Fruit fly (Drosophila melanogaster) whole organism, embryonic: ENCODE measurements around the gene sud1.

Source experiments
- Antp ChIP-seq: fragments of 200-800 bp; sonication (Bioruptor generic); optimal IDR thresholded peaks from 3 replicates; lab custom pipeline; 2016; ENCODE audit warnings: missing biosample characterization, missing genetic modification characterization
- Awh ChIP-seq: fragments of 200-800 bp; sonication (Bioruptor generic); IDR thresholded peaks from 2 replicates; pipeline ENCODE4, ENCODE4 v1.3.6; 2022; ENCODE audit warnings: missing biosample characterization, missing genetic modification characterization
- CG11247 ChIP-seq: fragments of 200-800 bp; sonication (Bioruptor generic); IDR thresholded peaks from 2 replicates; pipeline ENCODE4 v1.3.6; 2022; ENCODE audit warnings: missing biosample characterization, missing genetic modification characterization
- CG12769 ChIP-seq: fragments of 200-800 bp; sonication (Bioruptor generic); optimal IDR thresholded peaks from 2 replicates; lab custom pipeline; 2019; ENCODE audit warnings: missing biosample characterization, mild to moderate bottlenecking, missing genetic modification characterization, moderate library complexity
- CG13424 ChIP-seq: fragments of 200-800 bp; sonication (Bioruptor generic); optimal IDR thresholded peaks from 2 replicates; lab custom pipeline; 2019; ENCODE audit warnings: missing biosample characterization, mild to moderate bottlenecking, missing genetic modification characterization, moderate library complexity
- CG15479 ChIP-seq: fragments of 200-800 bp; sonication (Bioruptor generic); optimal IDR thresholded peaks from 3 replicates; lab custom pipeline; 2019; ENCODE audit warnings: missing biosample characterization, mild to moderate bottlenecking, missing genetic modification characterization, moderate library complexity
- CG2678 ChIP-seq: fragments of 200-800 bp; sonication (Bioruptor generic); optimal IDR thresholded peaks from 3 replicates; lab custom pipeline; 2019; ENCODE audit warnings: missing biosample characterization, mild to moderate bottlenecking, missing genetic modification characterization, moderate library complexity
- CG30020 ChIP-seq: fragments of 200-800 bp; optimal IDR thresholded peaks from 2 replicates; lab custom pipeline; 2019; ENCODE audit warnings: missing biosample characterization, mild to moderate bottlenecking, missing genetic modification characterization, moderate library complexity
- CG31365 ChIP-seq: fragments of 200-800 bp; sonication (Bioruptor generic); optimal IDR thresholded peaks from 2 replicates; lab custom pipeline; 2018; ENCODE audit warnings: missing biosample characterization, mild to moderate bottlenecking, missing genetic modification characterization
- CG33557 ChIP-seq: fragments of 200-800 bp; sonication (Bioruptor generic); optimal IDR thresholded peaks from 2 replicates; lab custom pipeline; 2019; ENCODE audit warnings: missing biosample characterization, mild to moderate bottlenecking, missing genetic modification characterization, moderate library complexity
- CG34224 ChIP-seq: fragments of 200-800 bp; sonication (Bioruptor generic); IDR thresholded peaks from 3 replicates; pipeline ENCODE4 v1.3.6; 2022; ENCODE audit warnings: missing biosample characterization, missing genetic modification characterization; ENCODE audit not compliant: partially characterized antibody
- CG6765 ChIP-seq: fragments of 200-800 bp; sonication (Bioruptor generic); optimal IDR thresholded peaks from 3 replicates; lab custom pipeline; 2017; ENCODE audit warnings: missing biosample characterization, mild to moderate bottlenecking, missing genetic modification characterization
- CG7372 ChIP-seq: fragments of 200-800 bp; sonication (Bioruptor generic); IDR thresholded peaks from 2 replicates; pipeline ENCODE4 v1.3.6; 2022; ENCODE audit warnings: missing biosample characterization, missing genetic modification characterization
- CG7963 ChIP-seq: fragments of 200-800 bp; sonication (Bioruptor generic); IDR thresholded peaks from 3 replicates; pipeline ENCODE4 v1.3.6; 2022; ENCODE audit warnings: missing biosample characterization, missing genetic modification characterization; ENCODE audit not compliant: partially characterized antibody
- CG8359 ChIP-seq: fragments of 200-800 bp; sonication (Bioruptor generic); optimal IDR thresholded peaks from 2 replicates; lab custom pipeline; 2017; ENCODE audit warnings: missing biosample characterization, mild to moderate bottlenecking, missing genetic modification characterization, borderline replicate concordance
- CkIIα-i1 ChIP-seq: fragments of 200-800 bp; sonication (Bioruptor generic); IDR thresholded peaks from 2 replicates; pipeline ENCODE4 v1.3.6; 2022; ENCODE audit warnings: missing biosample characterization, missing genetic modification characterization
- D19B ChIP-seq: fragments of 200-800 bp; sonication (Bioruptor generic); optimal IDR thresholded peaks from 2 replicates; lab custom pipeline; 2017; ENCODE audit warnings: missing biosample characterization, mild to moderate bottlenecking, missing genetic modification characterization
- Dll ChIP-seq: fragments of 200-800 bp; sonication (Bioruptor generic); IDR thresholded peaks from 4 replicates; pipeline ENCODE4 v1.3.6; 2022; ENCODE audit warnings: missing biosample characterization, missing genetic modification characterization; ENCODE audit not compliant: partially characterized antibody
- Drgx ChIP-seq: fragments of 200-800 bp; sonication (Bioruptor generic); IDR thresholded peaks from 2 replicates; pipeline ENCODE4 v1.3.6; 2022; ENCODE audit warnings: missing biosample characterization, missing genetic modification characterization
- Fer3 ChIP-seq: fragments of 200-800 bp; sonication (Bioruptor generic); optimal IDR thresholded peaks from 2 replicates; lab custom pipeline; 2018; ENCODE audit warnings: missing biosample characterization, mild to moderate bottlenecking, missing genetic modification characterization, moderate library complexity
- Hmx ChIP-seq: fragments of 200-800 bp; sonication (Bioruptor generic); optimal IDR thresholded peaks from 2 replicates; lab custom pipeline; 2016; ENCODE audit warnings: missing biosample characterization, missing genetic modification characterization
- NC2β ChIP-seq: fragments of 200-800 bp; sonication (Bioruptor generic); optimal IDR thresholded peaks from 2 replicates; lab custom pipeline; 2016; ENCODE audit warnings: missing biosample characterization, missing genetic modification characterization
- NK7.1 ChIP-seq: fragments of 200-800 bp; sonication (Bioruptor generic); optimal IDR thresholded peaks from 3 replicates; lab custom pipeline; 2016; ENCODE audit warnings: missing biosample characterization, missing genetic modification characterization
- Neu2 ChIP-seq: fragments of 200-800 bp; sonication (Bioruptor generic); optimal IDR thresholded peaks from 3 replicates; lab custom pipeline; 2016; ENCODE audit warnings: missing biosample characterization, missing genetic modification characterization, borderline replicate concordance
- Nf-YB ChIP-seq: fragments of 200-800 bp; sonication (Bioruptor generic); optimal IDR thresholded peaks from 3 replicates; lab custom pipeline; 2019; ENCODE audit warnings: missing biosample characterization, mild to moderate bottlenecking, missing genetic modification characterization, moderate library complexity
- Rx ChIP-seq: fragments of 200-800 bp; sonication (Bioruptor generic); IDR thresholded peaks from 2 replicates; pipeline ENCODE4 v1.3.6; 2022; ENCODE audit warnings: missing biosample characterization, missing genetic modification characterization
- Side ChIP-seq: fragments of 200-800 bp; sonication (Bioruptor generic); optimal IDR thresholded peaks from 2 replicates; lab custom pipeline; 2016; ENCODE audit warnings: missing biosample characterization, missing genetic modification characterization
- Stat92E ChIP-seq, 3 experiments: fragments of >200 bp in 2 of 3; fragments of 200-800 bp in 1 of 3; sonication (Bioruptor generic) in 1 of 3; optimal IDR thresholded peaks; 2 replicates each; lab custom pipeline; 2017 to 2019; ENCODE audit warnings: missing biosample characterization in 3 of 3, missing genetic modification characterization in 3 of 3, mild to moderate bottlenecking in 1 of 3, moderate library complexity in 1 of 3
- al ChIP-seq: fragments of 200-800 bp; sonication (Bioruptor generic); IDR thresholded peaks from 2 replicates; pipeline ENCODE4 v1.3.6; 2022; ENCODE audit warnings: missing biosample characterization, missing genetic modification characterization
- ara ChIP-seq: fragments of 200-800 bp; sonication (Bioruptor generic); IDR thresholded peaks from 2 replicates; pipeline ENCODE4 v1.3.6; 2022; ENCODE audit warnings: missing biosample characterization, missing genetic modification characterization
- bbx ChIP-seq: fragments of 200-800 bp; sonication (Bioruptor generic); IDR thresholded peaks from 2 replicates; pipeline ENCODE4 v1.3.6; 2022; ENCODE audit warnings: missing biosample characterization, missing genetic modification characterization; ENCODE audit not compliant: partially characterized antibody
- dmrt11E ChIP-seq: fragments of 200-800 bp; sonication (Bioruptor generic); optimal IDR thresholded peaks from 3 replicates; lab custom pipeline; 2018; ENCODE audit warnings: missing biosample characterization, mild to moderate bottlenecking, missing genetic modification characterization, moderate library complexity
- dysf ChIP-seq: fragments of 200-800 bp; sonication (Bioruptor generic); IDR thresholded peaks from 3 replicates; pipeline ENCODE4 v1.3.6; 2022; ENCODE audit warnings: missing biosample characterization, missing genetic modification characterization
- emc ChIP-seq: fragments of 200-800 bp; sonication (Bioruptor generic); optimal IDR thresholded peaks from 2 replicates; lab custom pipeline; 2016; ENCODE audit warnings: missing biosample characterization, missing genetic modification characterization
- kay ChIP-seq: fragments of 200-800 bp; sonication (Bioruptor generic); optimal IDR thresholded peaks from 2 replicates; lab custom pipeline; 2016; ENCODE audit warnings: missing biosample characterization, missing genetic modification characterization
- ken ChIP-seq: fragments of 200-800 bp; sonication (Bioruptor generic); IDR thresholded peaks from 3 replicates; pipeline ENCODE4 v1.3.6; 2022; ENCODE audit warnings: missing biosample characterization, missing genetic modification characterization
- nmo ChIP-seq: fragments of 200-800 bp; sonication (Bioruptor generic); optimal IDR thresholded peaks from 2 replicates; lab custom pipeline; 2018; ENCODE audit warnings: missing biosample characterization, mild to moderate bottlenecking, missing genetic modification characterization, moderate library complexity
- p53 ChIP-seq: fragments of 200-800 bp; sonication (Bioruptor generic); optimal IDR thresholded peaks from 2 replicates; lab custom pipeline; 2016; ENCODE audit warnings: missing biosample characterization, missing genetic modification characterization
- pan ChIP-seq, 4 experiments: fragments of >200 bp in 3 of 4; fragments of 200-800 bp in 1 of 4; sonication (Bioruptor generic) in 1 of 4; optimal IDR thresholded peaks in 3 of 4; IDR thresholded peaks in 1 of 4; 2 replicates each; pipeline versions ENCODE4 v1.3.6 to Lab custom; 2017 to 2022; ENCODE audit warnings: missing biosample characterization in 2 of 4, missing genetic modification characterization in 2 of 4, mixed read lengths in 1 of 4
- phol ChIP-seq: fragments of 200-800 bp; sonication (Bioruptor generic); optimal IDR thresholded peaks from 3 replicates; lab custom pipeline; 2018; ENCODE audit warnings: missing biosample characterization, mild to moderate bottlenecking, missing genetic modification characterization, moderate library complexity
- row ChIP-seq: fragments of 200-800 bp; sonication (Bioruptor generic); IDR thresholded peaks from 3 replicates; pipeline ENCODE4 v1.3.6; 2022; ENCODE audit warnings: missing biosample characterization, missing genetic modification characterization
- sd ChIP-seq: fragments of 200-800 bp; sonication (Bioruptor generic); optimal IDR thresholded peaks from 3 replicates; lab custom pipeline; 2018; ENCODE audit warnings: missing biosample characterization, mild to moderate bottlenecking, missing genetic modification characterization, moderate library complexity
- sna ChIP-seq: fragments of 200-800 bp; sonication (Bioruptor generic); IDR thresholded peaks from 2 replicates; pipeline ENCODE4 v1.3.6; 2022; ENCODE audit warnings: missing biosample characterization, missing genetic modification characterization; ENCODE audit not compliant: partially characterized antibody
- stc ChIP-seq: fragments of 200-800 bp; sonication (Bioruptor generic); IDR thresholded peaks from 2 replicates; pipeline ENCODE4 v1.3.6; 2022; ENCODE audit warnings: missing biosample characterization, missing genetic modification characterization
- tgo ChIP-seq: fragments of 200-800 bp; sonication (Bioruptor generic); IDR thresholded peaks from 3 replicates; pipeline ENCODE4 v1.3.6; 2022; ENCODE audit warnings: missing biosample characterization, missing genetic modification characterization
- trh ChIP-seq: fragments of 200-800 bp; sonication (Bioruptor generic); optimal IDR thresholded peaks from 2 replicates; lab custom pipeline; 2016; ENCODE audit warnings: missing biosample characterization, missing genetic modification characterization
- tup ChIP-seq: fragments of 200-800 bp; sonication (Bioruptor generic); optimal IDR thresholded peaks from 2 replicates; lab custom pipeline; 2016; ENCODE audit warnings: missing biosample characterization, mild to moderate bottlenecking, missing genetic modification characterization, moderate library complexity
- unc-4 ChIP-seq: fragments of 200-800 bp; sonication (Bioruptor generic); IDR thresholded peaks from 2 replicates; pipeline ENCODE4 v1.3.6; 2022; ENCODE audit warnings: missing biosample characterization, missing genetic modification characterization; ENCODE audit not compliant: partially characterized antibody
- unpg ChIP-seq: fragments of 200-800 bp; sonication (Bioruptor generic); optimal IDR thresholded peaks from 3 replicates; lab custom pipeline; 2018; ENCODE audit warnings: missing biosample characterization, mild to moderate bottlenecking, missing genetic modification characterization, moderate library complexity
- zf30C ChIP-seq: fragments of 200-800 bp; sonication (Bioruptor generic); optimal IDR thresholded peaks from 3 replicates; lab custom pipeline; 2018; ENCODE audit warnings: missing biosample characterization, mild to moderate bottlenecking, missing genetic modification characterization

Gene sud1

DNA sequence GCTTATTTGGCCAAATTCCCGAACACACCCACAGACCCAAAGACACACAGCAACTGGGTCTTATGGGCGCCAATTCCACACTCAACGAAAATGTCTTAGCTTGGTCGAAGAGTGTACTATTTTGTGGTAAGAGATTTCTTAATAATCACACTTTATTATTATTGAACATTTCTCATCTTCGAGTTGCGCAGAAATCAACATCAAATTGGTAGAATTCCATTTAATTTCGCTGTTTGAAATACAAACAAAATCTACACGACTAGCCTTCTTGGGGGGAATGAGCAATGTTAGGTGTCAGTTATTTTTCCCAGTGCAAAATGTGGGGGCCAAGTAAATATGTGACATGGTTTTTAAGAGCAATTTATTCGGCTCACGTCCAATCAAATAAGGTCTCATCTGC, 26.7 kb downstream of the sud1 start (continued):
- TF ChIP-seq Nf-YB (GFP tag; lab: Kevin White, UChicago): no peak
- no peak for TF ChIP-seq sd (tag; lab: Kevin White, UChicago)
- TF ChIP-seq CG6765 (GFP tag; lab: Kevin White, UChicago): no peak
- peak; percentile 30; the same call in 1 of the 2 replicates for TF ChIP-seq Drgx (GFP tag; lab: Robert Waterston, UW)
- TF ChIP-seq ken (GFP tag; lab: Robert Waterston, UW): no peak
- TF ChIP-seq NK7.1: no peak
- TF ChIP-seq tup (GFP tag; lab: Kevin White, UChicago): no peak
- no peak for TF ChIP-seq CG15479
- no peak for TF ChIP-seq Side
- TF ChIP-seq Antp: no peak
- peak; percentile 26 for TF ChIP-seq CG2678
- TF ChIP-seq CG12769: peak; percentile 12
- no peak for TF ChIP-seq NC2β (GFP tag; lab: Kevin White, UChicago)
- no peak for TF ChIP-seq CG30020 (tag; lab: Kevin White, UChicago)
- TF ChIP-seq D19B (GFP tag; lab: Kevin White, UChicago): no peak
- no peak for TF ChIP-seq ara (GFP tag; lab: Robert Waterston, UW)
- no peak for TF ChIP-seq CG7963 (GFP tag; lab: Robert Waterston, UW)
- TF ChIP-seq phol: peak; percentile 14
- peak; percentile 41; the same call in 2 of the 3 replicates for TF ChIP-seq row (GFP tag; lab: Robert Waterston, UW)
- TF ChIP-seq CG7372 (GFP tag; lab: Robert Waterston, UW): no peak
- peak; percentile 15 for TF ChIP-seq nmo
- peak; percentile 27 for TF ChIP-seq CG13424 (tag; lab: Kevin White, UChicago)
- TF ChIP-seq unpg (GFP tag; lab: Kevin White, UChicago): peak; percentile 17
- no peak for TF ChIP-seq Dll (GFP tag; lab: Robert Waterston, UW)
- TF ChIP-seq CG34224: no peak
- no peak for TF ChIP-seq CG33557
- no peak for TF ChIP-seq Awh (GFP tag; lab: Robert Waterston, UW)
- TF ChIP-seq dysf (GFP tag; lab: Robert Waterston, UW): 0 out of 3 replicates have a peak, but pooled peaks have one; percentile 38
- TF ChIP-seq sna (GFP tag; lab: Robert Waterston, UW): no peak
- TF ChIP-seq Stat92E (GFP tag; optimal IDR thresholded peaks at IDR 0.05; lab: Kevin White, UChicago): no peak
- no peak for TF ChIP-seq CG8359 (GFP tag; lab: Kevin White, UChicago)
- no peak for TF ChIP-seq emc
- no peak for TF ChIP-seq unc-4 (GFP tag; lab: Robert Waterston, UW)
- TF ChIP-seq tgo (GFP tag; lab: Robert Waterston, UW): peak; percentile 26; the same call in 1 of the 3 replicates
- no peak for TF ChIP-seq Fer3
- TF ChIP-seq p53: no peak
- TF ChIP-seq al (GFP tag; lab: Robert Waterston, UW): no peak
- TF ChIP-seq Hmx (GFP tag; lab: Kevin White, UChicago): no peak
- no peak for TF ChIP-seq Neu2 (GFP tag; lab: Kevin White, UChicago)
- peak; percentile 29 for TF ChIP-seq zf30C
- TF ChIP-seq dmrt11E (tag; lab: Kevin White, UChicago): no peak
- TF ChIP-seq bbx (GFP tag; lab: Robert Waterston, UW): no peak
- TF ChIP-seq trh (GFP tag; lab: Kevin White, UChicago): no peak
- no peak for TF ChIP-seq stc (GFP tag; lab: Robert Waterston, UW)
- no peak for TF ChIP-seq Rx
- no peak for TF ChIP-seq CkIIα-i1 (GFP tag; lab: Robert Waterston, UW)
- TF ChIP-seq kay (GFP tag; lab: Kevin White, UChicago): no peak
- no peak for TF ChIP-seq CG11247 (GFP tag; lab: Robert Waterston, UW)
- TF ChIP-seq pan (optimal IDR thresholded peaks at IDR 0.05; lab: Kevin White, UChicago): no peak
- TF ChIP-seq pan (GFP tag; optimal IDR thresholded peaks at IDR 0.05 in 1 of 2, IDR thresholded peaks at IDR 0.05 in 1 of 2): no peak
- TF ChIP-seq CG31365: no peak
